Worm (Caenorhabditis elegans) whole organism, L1 larva: ENCODE results near the gene ZK1307.3.

Experiments
- C04F5.9 ChIP-seq: sonication (generic microtip); optimal IDR thresholded peaks from 2 replicates; lab custom pipeline; 2016; ENCODE audit warnings: missing genetic modification characterization, missing compliant biosample characterization
- C34B4.2 ChIP-seq: sonication (generic microtip); optimal IDR thresholded peaks from 2 replicates; lab custom pipeline; 2017; ENCODE audit warnings: mild to moderate bottlenecking, missing genetic modification characterization, missing compliant biosample characterization
- F16B12.6 ChIP-seq: fragments of 150-350 bp; optimal IDR thresholded peaks from 2 replicates; lab custom pipeline; 2014; ENCODE audit warnings: missing biosample characterization, missing genetic modification characterization
- alr-1 ChIP-seq: fragments of 200-800 bp; sonication (Bioruptor generic); optimal IDR thresholded peaks from 2 replicates; lab custom pipeline; 2018; ENCODE audit warnings: borderline replicate concordance, mild to moderate bottlenecking, missing genetic modification characterization, missing compliant biosample characterization
- aly-2 ChIP-seq: fragments of 150-350 bp; optimal IDR thresholded peaks from 2 replicates; lab custom pipeline; 2014; ENCODE audit warnings: missing biosample characterization, missing genetic modification characterization
- blmp-1 ChIP-seq: fragments of 150-350 bp; optimal IDR thresholded peaks from 2 replicates; lab custom pipeline; 2014; ENCODE audit warnings: missing biosample characterization, missing genetic modification characterization
- ceh-63 ChIP-seq: fragments of 200-800 bp; sonication (Bioruptor generic); optimal IDR thresholded peaks from 2 replicates; lab custom pipeline; 2018; ENCODE audit warnings: mild to moderate bottlenecking, missing genetic modification characterization, missing compliant biosample characterization
- ceh-8 ChIP-seq: fragments of 200-800 bp; sonication (Bioruptor generic); optimal IDR thresholded peaks from 2 replicates; lab custom pipeline; 2018; ENCODE audit warnings: mild to moderate bottlenecking, missing genetic modification characterization, moderate library complexity, missing compliant biosample characterization
- ceh-82 ChIP-seq, 3 experiments: fragments of 150-350 bp in 1 of 3; sonication (generic microtip) in 2 of 3; optimal IDR thresholded peaks; 2 replicates each; lab custom pipeline; 2014 to 2017; ENCODE audit warnings: missing biosample characterization in 3 of 3, missing genetic modification characterization in 3 of 3
- dpl-1 ChIP-seq, 3 experiments: fragments of 150-350 bp in 2 of 3; sonication (generic microtip) in 1 of 3; optimal IDR thresholded peaks; 2 replicates each; lab custom pipeline; 2014 to 2017; ENCODE audit warnings: missing biosample characterization in 3 of 3, missing genetic modification characterization in 3 of 3, missing genetic modification reagents in 3 of 3
- efl-1 ChIP-seq, 4 experiments: fragments of 150-350 bp; optimal IDR thresholded peaks in 3 of 4; peaks in 1 of 4; 1 replicate in 1 of 4; 2 replicates in 3 of 4; lab custom pipeline; 2014; ENCODE audit warnings: missing biosample characterization in 2 of 4, missing genetic modification characterization in 2 of 4, missing genetic modification reagents in 2 of 4
- egl-13 ChIP-seq: sonication (generic microtip); optimal IDR thresholded peaks from 2 replicates; lab custom pipeline; 2016; ENCODE audit warnings: missing genotype, missing genetic modification reagents, missing genetic modification characterization, missing compliant biosample characterization
- egl-27 ChIP-seq, 2 experiments: fragments of 150-350 bp in 1 of 2; sonication (generic microtip); optimal IDR thresholded peaks; 3 replicates each; lab custom pipeline; 2017 to 2018; ENCODE audit warnings: missing biosample characterization in 2 of 2, missing genetic modification characterization in 2 of 2, missing genetic modification reagents in 2 of 2
- elt-3 ChIP-seq, 6 experiments: fragments of 150-350 bp in 1 of 6; sonication (generic microtip); optimal IDR thresholded peaks; 2 replicates each; lab custom pipeline; 2017 to 2018; ENCODE audit warnings: missing biosample characterization in 6 of 6, missing genetic modification characterization in 6 of 6, inconsistent platforms in 1 of 6
- ets-5 ChIP-seq: fragments of 200-800 bp; sonication (Bioruptor generic); IDR thresholded peaks from 2 replicates; pipeline ENCODE4 v1.3.6; 2022; ENCODE audit warnings: missing genetic modification characterization, missing compliant biosample characterization
- fkh-10 ChIP-seq: sonication (generic microtip); optimal IDR thresholded peaks from 2 replicates; lab custom pipeline; 2017; ENCODE audit warnings: missing biosample characterization, missing genetic modification reagents, missing genetic modification characterization
- fkh-4 ChIP-seq: sonication (generic microtip); optimal IDR thresholded peaks from 2 replicates; lab custom pipeline; 2016; ENCODE audit warnings: missing compliant biosample characterization, missing genetic modification characterization, borderline replicate concordance
- fkh-8 ChIP-seq: sonication (generic microtip); optimal IDR thresholded peaks from 2 replicates; lab custom pipeline; 2016; ENCODE audit warnings: mild to moderate bottlenecking, missing genetic modification characterization, missing compliant biosample characterization
- grh-1 ChIP-seq: fragments of 200-800 bp; sonication (Bioruptor generic); IDR thresholded peaks from 2 replicates; pipeline ENCODE4 v1.3.6; 2022; ENCODE audit warnings: missing genetic modification reagents, missing genetic modification characterization, missing compliant biosample characterization
- hlh-4 ChIP-seq: sonication (generic microtip); optimal IDR thresholded peaks from 2 replicates; lab custom pipeline; 2016; ENCODE audit warnings: mild to moderate bottlenecking, missing genetic modification characterization, missing compliant biosample characterization
- hpl-2 ChIP-seq: fragments of 150-350 bp; optimal IDR thresholded peaks from 2 replicates; lab custom pipeline; 2014; ENCODE audit warnings: missing biosample characterization, missing genetic modification reagents, missing genetic modification characterization
- jun-1 ChIP-seq: fragments of 150-350 bp; optimal IDR thresholded peaks from 2 replicates; lab custom pipeline; 2014; ENCODE audit warnings: missing biosample characterization, missing genetic modification reagents, missing genetic modification characterization
- lin-13 ChIP-seq: fragments of 150-350 bp; optimal IDR thresholded peaks from 2 replicates; lab custom pipeline; 2014; ENCODE audit warnings: missing biosample characterization, missing genetic modification reagents, missing genetic modification characterization
- lin-39 ChIP-seq: fragments of 150-350 bp; optimal IDR thresholded peaks from 2 replicates; lab custom pipeline; 2014; ENCODE audit warnings: missing biosample characterization, missing genetic modification reagents, missing genetic modification characterization
- lir-3 ChIP-seq: sonication (generic microtip); optimal IDR thresholded peaks from 2 replicates; lab custom pipeline; 2016; ENCODE audit warnings: mild to moderate bottlenecking, missing genetic modification characterization, moderate library complexity, missing compliant biosample characterization; ENCODE audit not compliant: poor library complexity
- mab-9 ChIP-seq: fragments of 200-800 bp; sonication (Bioruptor generic); IDR thresholded peaks from 2 replicates; pipeline ENCODE4 v1.3.6; 2022; ENCODE audit warnings: missing genetic modification reagents, missing genetic modification characterization, missing compliant biosample characterization
- mdl-1 ChIP-seq, 2 experiments: fragments of 150-350 bp; optimal IDR thresholded peaks; 2 replicates each; lab custom pipeline; 2014 to 2017; ENCODE audit warnings: missing biosample characterization in 2 of 2, missing genetic modification characterization in 2 of 2, inconsistent platforms in 1 of 2
- mef-2 ChIP-seq: fragments of 150-350 bp; optimal IDR thresholded peaks from 2 replicates; lab custom pipeline; 2014; ENCODE audit warnings: missing biosample characterization, missing genetic modification characterization
- mep-1 ChIP-seq: fragments of 150-350 bp; optimal IDR thresholded peaks from 2 replicates; lab custom pipeline; 2014; ENCODE audit warnings: missing biosample characterization, missing genetic modification characterization
- nhr-11 ChIP-seq: fragments of 150-350 bp; optimal IDR thresholded peaks from 2 replicates; lab custom pipeline; 2014; ENCODE audit warnings: missing biosample characterization, missing genetic modification characterization
- nhr-12 ChIP-seq: sonication (generic microtip); optimal IDR thresholded peaks from 2 replicates; lab custom pipeline; 2017; ENCODE audit warnings: missing biosample characterization, missing genetic modification characterization
- nhr-19 ChIP-seq: fragments of 200-800 bp; sonication (Bioruptor generic); conservative IDR thresholded peaks from 2 replicates; pipeline ENCODE4 v1.3.6; 2022; ENCODE audit warnings: missing genetic modification characterization, missing compliant biosample characterization
- nhr-237 ChIP-seq: fragments of 150-350 bp; optimal IDR thresholded peaks from 2 replicates; lab custom pipeline; 2014; ENCODE audit warnings: missing biosample characterization, missing genetic modification characterization
- nhr-76 ChIP-seq: sonication (generic microtip); optimal IDR thresholded peaks from 2 replicates; lab custom pipeline; 2017; ENCODE audit warnings: missing biosample characterization, missing genetic modification characterization
- nhr-77 ChIP-seq: fragments of 150-350 bp; optimal IDR thresholded peaks from 2 replicates; lab custom pipeline; 2014; ENCODE audit warnings: missing biosample characterization, missing genetic modification characterization
- nhr-90 ChIP-seq: sonication (generic microtip); optimal IDR thresholded peaks from 2 replicates; lab custom pipeline; 2016; ENCODE audit warnings: mild to moderate bottlenecking, missing genetic modification characterization, missing compliant biosample characterization; ENCODE audit not compliant: poor library complexity
- pag-3 ChIP-seq: sonication (generic microtip); optimal IDR thresholded peaks from 2 replicates; lab custom pipeline; 2017; ENCODE audit warnings: missing genetic modification characterization, mild to moderate bottlenecking, missing compliant biosample characterization, antibody characterized with exemption, borderline replicate concordance; ENCODE audit not compliant: insufficient read depth
- pax-3 ChIP-seq: fragments of 200-800 bp; sonication (Bioruptor generic); optimal IDR thresholded peaks from 2 replicates; lab custom pipeline; 2018; ENCODE audit warnings: mild to moderate bottlenecking, missing genetic modification characterization, moderate library complexity, missing compliant biosample characterization
- rnt-1 ChIP-seq: sonication (generic microtip); optimal IDR thresholded peaks from 2 replicates; lab custom pipeline; 2016; ENCODE audit warnings: mild to moderate bottlenecking, missing genetic modification characterization, moderate library complexity, missing compliant biosample characterization
- skn-1 ChIP-seq: fragments of 150-350 bp; optimal IDR thresholded peaks from 2 replicates; lab custom pipeline; 2014; ENCODE audit warnings: missing biosample characterization, missing genetic modification characterization
- snpc-4 ChIP-seq: fragments of 150-350 bp; optimal IDR thresholded peaks from 2 replicates; lab custom pipeline; 2014; ENCODE audit warnings: missing biosample characterization, missing genetic modification characterization
- snu-23 ChIP-seq: sonication (generic microtip); optimal IDR thresholded peaks from 2 replicates; lab custom pipeline; 2016; ENCODE audit warnings: missing genetic modification characterization, missing compliant biosample characterization
- sox-4 ChIP-seq: sonication (generic microtip); optimal IDR thresholded peaks from 2 replicates; lab custom pipeline; 2016; ENCODE audit warnings: missing genetic modification characterization, missing compliant biosample characterization
- sptf-1 ChIP-seq: fragments of 150-350 bp; optimal IDR thresholded peaks from 2 replicates; lab custom pipeline; 2014; ENCODE audit warnings: missing biosample characterization, missing genetic modification characterization
- swsn-7 ChIP-seq: sonication (generic microtip); optimal IDR thresholded peaks from 2 replicates; lab custom pipeline; 2016; ENCODE audit warnings: missing genetic modification characterization, missing compliant biosample characterization
- unc-86 ChIP-seq: sonication (generic microtip); optimal IDR thresholded peaks from 2 replicates; lab custom pipeline; 2016; ENCODE audit warnings: missing genetic modification characterization, missing compliant biosample characterization
- unc-98 ChIP-seq: fragments of 200-800 bp; sonication (Bioruptor generic); IDR thresholded peaks from 2 replicates; pipeline ENCODE4 v1.3.6; 2022; ENCODE audit warnings: missing genetic modification characterization, missing compliant biosample characterization
- vab-15 ChIP-seq: sonication (generic microtip); optimal IDR thresholded peaks from 2 replicates; lab custom pipeline; 2017; ENCODE audit warnings: missing genotype, mild to moderate bottlenecking, missing genetic modification characterization, missing compliant biosample characterization
- xbp-1 ChIP-seq: sonication (generic microtip); optimal IDR thresholded peaks from 2 replicates; lab custom pipeline; 2016; ENCODE audit warnings: missing genetic modification characterization, missing compliant biosample characterization
- zag-1 ChIP-seq: fragments of 150-350 bp; optimal IDR thresholded peaks from 2 replicates; lab custom pipeline; 2014; ENCODE audit warnings: missing biosample characterization, missing genetic modification characterization
- zip-4 ChIP-seq: fragments of 200-800 bp; sonication (Bioruptor generic); optimal IDR thresholded peaks from 2 replicates; lab custom pipeline; 2018; ENCODE audit warnings: mild to moderate bottlenecking, missing genetic modification characterization, moderate library complexity, missing compliant biosample characterization
- ztf-11 ChIP-seq, 2 experiments: sonication (generic microtip); optimal IDR thresholded peaks; 2 replicates each; lab custom pipeline; 2016 to 2017; ENCODE audit warnings: missing genetic modification characterization in 2 of 2, missing biosample characterization in 1 of 2, missing compliant biosample characterization in 1 of 2

ZK1307.3 gene

ce11 chrII:9619402-9619862 is 33.4 kb downstream of the ZK1307.3 start:
- no peak for TF ChIP-seq sox-4 (tag; lab: Kevin White, UChicago)
- peak; percentile 59 for TF ChIP-seq jun-1 (tag; lab: Kevin White, UChicago)
- peak; percentile 79 for TF ChIP-seq blmp-1
- TF ChIP-seq nhr-237 (tag; lab: Kevin White, UChicago): no peak
- peak; percentile 30 for TF ChIP-seq aly-2 (tag; lab: Kevin White, UChicago)
- TF ChIP-seq pax-3: no peak
- no peak for TF ChIP-seq C04F5.9
- no peak for TF ChIP-seq unc-98 (GFP tag; lab: Robert Waterston, UW)
- TF ChIP-seq ceh-82 (tag; optimal IDR thresholded peaks at IDR 0.05; lab: Kevin White, UChicago): peak in 2 of 3 experiments; percentile 18 to 35
- TF ChIP-seq sptf-1 (tag; lab: Kevin White, UChicago): no peak
- no peak for TF ChIP-seq ceh-63 (GFP tag; lab: Kevin White, UChicago)
- no peak for TF ChIP-seq ceh-8 (GFP tag; lab: Kevin White, UChicago)
- TF ChIP-seq nhr-76: no peak
- no peak for TF ChIP-seq grh-1 (GFP tag; lab: Robert Waterston, UW)
- TF ChIP-seq egl-13 (tag; lab: Kevin White, UChicago): no peak
- TF ChIP-seq nhr-90 (tag; lab: Kevin White, UChicago): peak; percentile 72
- TF ChIP-seq nhr-12 (tag; lab: Kevin White, UChicago): no peak
- peak in 5 of 6 experiments; percentile 23 to 79 (median 64) for TF ChIP-seq elt-3 (tag; optimal IDR thresholded peaks at IDR 0.05; lab: Kevin White, UChicago)
- no peak for TF ChIP-seq fkh-4 (tag; lab: Kevin White, UChicago)
- peak; percentile 2 to 38 for TF ChIP-seq egl-27 (tag; optimal IDR thresholded peaks at IDR 0.05; lab: Kevin White, UChicago)
- TF ChIP-seq vab-15 (tag; lab: Kevin White, UChicago): no peak
- TF ChIP-seq efl-1 (optimal IDR thresholded peaks at IDR 0.05; lab: Kevin White, UChicago): peak; percentile 33 to 43
- TF ChIP-seq efl-1 (GFP tag; optimal IDR thresholded peaks at IDR 0.05 in 1 of 2; lab: Kevin White, UChicago): no peak
- TF ChIP-seq unc-86 (tag; lab: Kevin White, UChicago): no peak
- no peak for TF ChIP-seq zag-1 (tag; lab: Kevin White, UChicago)
- TF ChIP-seq fkh-8 (tag; lab: Kevin White, UChicago): no peak
- no peak for TF ChIP-seq lin-13
- TF ChIP-seq alr-1: no peak
- peak; percentile 32 for TF ChIP-seq skn-1
- peak; percentile 36 for TF ChIP-seq swsn-7 (tag; lab: Kevin White, UChicago)
- peak; percentile 61 for TF ChIP-seq nhr-19
- TF ChIP-seq xbp-1: peak; percentile 25
- no peak for TF ChIP-seq lin-39 (tag; lab: Kevin White, UChicago)
- TF ChIP-seq hpl-2: no peak
- no peak for TF ChIP-seq ets-5 (GFP tag; lab: Robert Waterston, UW)
- no peak for TF ChIP-seq snpc-4 (tag; lab: Kevin White, UChicago)
- TF ChIP-seq lir-3 (tag; lab: Kevin White, UChicago): no peak
- TF ChIP-seq hlh-4: no peak
- no peak for TF ChIP-seq F16B12.6
- peak in 1 of 2 experiments; percentile 70 for TF ChIP-seq mdl-1 (tag; optimal IDR thresholded peaks at IDR 0.05; lab: Kevin White, UChicago)
- TF ChIP-seq snu-23 (GFP tag; lab: Kevin White, UChicago): peak; percentile 79
- no peak for TF ChIP-seq C34B4.2 (tag; lab: Kevin White, UChicago)
- no peak for TF ChIP-seq mab-9 (GFP tag; lab: Robert Waterston, UW)
- no peak for TF ChIP-seq ztf-11 (tag; optimal IDR thresholded peaks at IDR 0.05; lab: Kevin White, UChicago)
- no peak for TF ChIP-seq nhr-11
- TF ChIP-seq zip-4: no peak
- peak; percentile 59 for TF ChIP-seq mep-1
- TF ChIP-seq mef-2 (tag; lab: Kevin White, UChicago): no peak
- peak in 1 of 3 experiments; percentile 17 for TF ChIP-seq dpl-1 (GFP tag; optimal IDR thresholded peaks at IDR 0.05; lab: Kevin White, UChicago)
- no peak for TF ChIP-seq nhr-77
- peak; percentile 71 for TF ChIP-seq rnt-1 (tag; lab: Kevin White, UChicago)
- TF ChIP-seq pag-3 (tag; lab: Kevin White, UChicago): no peak
- TF ChIP-seq fkh-10: no peak
